Worm (Caenorhabditis elegans): ENCODE data around the gene irld-2.
A peak's percentile ranks its signal among the peaks of the same experiment; 100 is the strongest.

DNA sequence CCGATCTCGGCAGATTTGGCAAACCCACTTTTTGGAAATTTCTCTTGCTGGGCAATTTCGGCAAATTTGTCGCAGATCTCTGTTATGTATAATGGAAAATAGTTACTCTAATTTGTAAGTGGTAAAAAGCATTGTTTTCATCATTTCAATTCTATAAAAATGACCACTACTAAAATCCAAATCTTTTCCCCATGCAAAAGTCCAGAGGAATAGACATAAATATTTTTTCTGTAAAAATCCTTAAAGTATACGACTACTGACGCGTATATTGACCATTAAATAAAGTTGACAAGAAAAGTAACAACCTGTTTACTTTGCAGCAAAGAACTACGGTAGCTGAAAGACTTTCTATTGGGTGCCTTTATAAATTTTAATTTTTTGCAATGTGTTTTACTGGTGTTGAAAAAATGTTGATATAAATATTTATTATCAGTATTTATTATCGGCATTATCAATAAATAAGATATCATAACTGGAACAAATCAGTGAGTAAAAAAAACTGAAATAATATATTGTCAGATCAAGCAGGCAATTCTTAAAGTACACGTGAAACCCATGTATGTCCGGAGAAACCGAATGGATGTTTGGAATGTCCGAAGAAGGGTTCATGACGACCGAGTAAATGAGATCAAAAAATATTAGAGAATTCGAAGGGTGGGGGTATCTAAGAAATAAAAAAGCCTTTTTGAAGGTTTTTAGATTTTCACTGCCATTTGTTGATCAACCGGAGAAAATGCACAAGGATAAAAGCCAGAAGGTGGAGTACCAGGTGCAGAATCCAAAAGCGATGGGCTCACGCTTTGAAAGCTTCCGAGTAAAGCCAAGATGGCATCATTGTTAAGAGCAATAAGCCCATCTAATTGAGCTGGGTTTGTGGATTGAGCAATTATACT is 45.4 kb downstream of the irld-2 start:
- no peak for TF ChIP-seq snpc-4 (tag; optimal IDR thresholded peaks at IDR 0.05)
- TF ChIP-seq fos-1 (tag; optimal IDR thresholded peaks at IDR 0.05) = no peak
- peak; percentile 63 for TF ChIP-seq nhr-11 (tag; optimal IDR thresholded peaks at IDR 0.05)
- TF ChIP-seq F13H6.1 (tag; optimal IDR thresholded peaks at IDR 0.05) = peak; percentile 37
- no peak for TF ChIP-seq unc-55 (GFP tag; optimal IDR thresholded peaks at IDR 0.05)
- TF ChIP-seq unc-62 (GFP tag; optimal IDR thresholded peaks at IDR 0.05) = peak; percentile 17
- TF ChIP-seq lin-13 (GFP tag; optimal IDR thresholded peaks at IDR 0.05) = peak; percentile 71
- TF ChIP-seq unc-39 (tag; optimal IDR thresholded peaks at IDR 0.05) = no peak
- no peak for TF ChIP-seq blmp-1 (tag; optimal IDR thresholded peaks at IDR 0.05; ENCODE audit: insufficient read depth)
- peak; percentile 62 for TF ChIP-seq nhr-25 (tag; optimal IDR thresholded peaks at IDR 0.05)
- no peak for TF ChIP-seq ztf-11 (tag; optimal IDR thresholded peaks at IDR 0.05)
- peak; percentile 88 for TF ChIP-seq ama-1 (optimal IDR thresholded peaks at IDR 0.05)

All from whole organism, L2 larva.